In the genomic region with DNA sequence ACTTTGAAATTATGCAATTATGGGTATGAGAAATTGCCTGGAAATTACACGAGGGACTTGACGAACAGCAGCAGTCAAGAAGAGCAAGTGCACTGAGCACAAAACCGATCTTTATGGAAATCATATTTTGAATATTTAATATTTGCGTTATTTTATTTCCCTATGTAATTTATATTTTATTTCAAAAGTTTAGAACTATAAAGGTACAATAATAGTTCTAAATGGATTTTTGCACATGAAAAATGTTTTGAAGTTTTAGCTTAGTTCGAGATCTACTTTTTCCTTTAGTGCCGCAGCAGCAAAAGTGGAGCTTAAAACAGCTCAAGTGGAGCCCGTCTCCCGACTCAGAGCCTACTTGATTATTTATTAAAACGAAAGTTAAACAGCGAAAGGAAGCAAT, we compare ENCODE assay signal across 4 fruit fly cellular contexts.
A peak's percentile ranks its signal among the peaks of the same experiment; 100 is the strongest.
TF ChIP-seq lines count a peak whose summit lies in the region.

No protein-coding gene starts in this region.

- TF ChIP-seq CTCF in whole organism, embryonic (GFP tag; optimal IDR thresholded peaks at IDR 0.05; lab: Kevin White, UChicago) = no peak

TF ChIP-seq in whole organism, embryonic, 481 proteins besides CTCF, POLR2A, EP300 and RAD21:
- TF ChIP-seq Atf-2 (GFP tag; optimal IDR thresholded peaks at IDR 0.05; lab: Kevin White, UChicago) (no peak), nom (GFP tag; optimal IDR thresholded peaks at IDR 0.05; lab: Kevin White, UChicago) (peak; percentile 17), corto (GFP tag; optimal IDR thresholded peaks at IDR 0.05; lab: Kevin White, UChicago) (peak; percentile 1), tap (tag; optimal IDR thresholded peaks at IDR 0.05; lab: Kevin White, UChicago) (no peak)
TF ChIP-seq in whole organism, embryonic: peak in this region for 2.

TF ChIP-seq in whole organism, prepupa, 60 proteins besides CTCF, POLR2A, EP300 and RAD21 (continues in another document):
- TF ChIP-seq CG11294 (GFP tag; IDR thresholded peaks at IDR 0.05; lab: Robert Waterston, UW) = no peak
- peak; percentile 55; the same call in 2 of the 3 replicates for TF ChIP-seq CG6163 (GFP tag; IDR thresholded peaks at IDR 0.05; lab: Robert Waterston, UW)
- TF ChIP-seq CG34406 (GFP tag; optimal IDR thresholded peaks at IDR 0.05; lab: Kevin White, UChicago) = peak; percentile 52
- peak; percentile 49 for TF ChIP-seq svp (GFP tag; lab: Kevin White, UChicago)
- TF ChIP-seq CG6854 (GFP tag; optimal IDR thresholded peaks at IDR 0.05; lab: Kevin White, UChicago) = no peak
- peak; percentile 56 for TF ChIP-seq CG3032 (tag; optimal IDR thresholded peaks at IDR 0.05; lab: Kevin White, UChicago)
- peak; percentile 24 for TF ChIP-seq CG11762 (GFP tag; optimal IDR thresholded peaks at IDR 0.05; lab: Kevin White, UChicago; ENCODE audit: insufficient read depth)
- no peak for TF ChIP-seq net (GFP tag; optimal IDR thresholded peaks at IDR 0.05; lab: Kevin White, UChicago)
- no peak for TF ChIP-seq CG11902 (GFP tag; optimal IDR thresholded peaks at IDR 0.05; lab: Kevin White, UChicago)
- TF ChIP-seq Gug (GFP tag; IDR thresholded peaks at IDR 0.05; lab: Robert Waterston, UW) = no peak
- peak; percentile 46 for TF ChIP-seq Met (GFP tag; optimal IDR thresholded peaks at IDR 0.05; lab: Kevin White, UChicago)
- peak in 1 of 2 experiments; percentile 48 for TF ChIP-seq salr (GFP tag; optimal IDR thresholded peaks at IDR 0.05; lab: Kevin White, UChicago)
- TF ChIP-seq Lpt (GFP tag; optimal IDR thresholded peaks at IDR 0.05; lab: Kevin White, UChicago) = peak; percentile 10
- peak; percentile 45 for TF ChIP-seq OdsH (GFP tag; optimal IDR thresholded peaks at IDR 0.05; lab: Kevin White, UChicago)
- TF ChIP-seq CG8119 (GFP tag; IDR thresholded peaks at IDR 0.05; lab: Robert Waterston, UW) = peak; percentile 66; the same call in 2 of the 3 replicates
- TF ChIP-seq CG10631 (GFP tag; optimal IDR thresholded peaks at IDR 0.05; lab: Kevin White, UChicago) = peak; percentile 52
- TF ChIP-seq Blimp-1 (GFP tag; optimal IDR thresholded peaks at IDR 0.05; lab: Kevin White, UChicago) = peak; percentile 56
- peak; percentile 41 for TF ChIP-seq Sox102F (GFP tag; optimal IDR thresholded peaks at IDR 0.05; lab: Kevin White, UChicago)
- peak; percentile 69 for TF ChIP-seq CG3919 (GFP tag; optimal IDR thresholded peaks at IDR 0.05; lab: Kevin White, UChicago)
- peak; percentile 25 for TF ChIP-seq Hr39 (GFP tag; optimal IDR thresholded peaks at IDR 0.05; lab: Kevin White, UChicago)
- TF ChIP-seq Ets96B (tag; optimal IDR thresholded peaks at IDR 0.05; lab: Kevin White, UChicago) = peak; percentile 57
- peak; percentile 36 for TF ChIP-seq CG9139 (GFP tag; optimal IDR thresholded peaks at IDR 0.05; lab: Kevin White, UChicago)
- peak; percentile 18 for TF ChIP-seq lz (GFP tag; optimal IDR thresholded peaks at IDR 0.05; lab: Kevin White, UChicago)
- no peak for TF ChIP-seq CG4318 (GFP tag; optimal IDR thresholded peaks at IDR 0.05; lab: Kevin White, UChicago)
- peak; percentile 53 for TF ChIP-seq Smox (GFP tag; optimal IDR thresholded peaks at IDR 0.05; lab: Kevin White, UChicago)
- TF ChIP-seq fkh (GFP tag; optimal IDR thresholded peaks at IDR 0.05; lab: Kevin White, UChicago) = no peak
- no peak for TF ChIP-seq CG6276 (GFP tag; optimal IDR thresholded peaks at IDR 0.05; lab: Kevin White, UChicago)

TF ChIP-seq in whole organism, pupa, 21 proteins besides CTCF, POLR2A, EP300 and RAD21:
- TF ChIP-seq CG8159 (tag; optimal IDR thresholded peaks at IDR 0.05; lab: Kevin White, UChicago) = peak; percentile 73
- peak; percentile 51 for TF ChIP-seq CG9948 (tag; optimal IDR thresholded peaks at IDR 0.05; lab: Kevin White, UChicago)
- peak; percentile 21 for TF ChIP-seq Snoo (tag; optimal IDR thresholded peaks at IDR 0.05; lab: Kevin White, UChicago)
- TF ChIP-seq CG34367 (tag; optimal IDR thresholded peaks at IDR 0.05; lab: Kevin White, UChicago) = peak; percentile 32
- peak; percentile 48 for TF ChIP-seq CG8301 (tag; optimal IDR thresholded peaks at IDR 0.05; lab: Kevin White, UChicago)
- TF ChIP-seq CG14655 (GFP tag; optimal IDR thresholded peaks at IDR 0.05; lab: Kevin White, UChicago) = peak; percentile 60
- TF ChIP-seq CG10348 (GFP tag; IDR thresholded peaks at IDR 0.05; lab: Robert Waterston, UW) = no peak
- TF ChIP-seq CG4496 (GFP tag; IDR thresholded peaks at IDR 0.05; lab: Robert Waterston, UW) = no peak
- TF ChIP-seq Pif1A (GFP tag; optimal IDR thresholded peaks at IDR 0.05; lab: Kevin White, UChicago) = peak; percentile 56
- peak; percentile 59 for TF ChIP-seq CG15710 (tag; optimal IDR thresholded peaks at IDR 0.05; lab: Kevin White, UChicago)
- peak; percentile 53 for TF ChIP-seq CG17806 (tag; optimal IDR thresholded peaks at IDR 0.05; lab: Kevin White, UChicago)
- no peak for TF ChIP-seq gl (tag; optimal IDR thresholded peaks at IDR 0.05; lab: Kevin White, UChicago)
- TF ChIP-seq CG32121 (GFP tag; IDR thresholded peaks at IDR 0.05; lab: Robert Waterston, UW) = no peak
- peak; percentile 36 for TF ChIP-seq Pif1B (GFP tag; optimal IDR thresholded peaks at IDR 0.05; lab: Kevin White, UChicago)
- TF ChIP-seq CG13204 (GFP tag; optimal IDR thresholded peaks at IDR 0.05; lab: Kevin White, UChicago) = no peak
TF ChIP-seq in whole organism, pupa: peak in this region for 10.

TF ChIP-seq in whole organism, wandering third instar larva, 38 proteins besides CTCF, POLR2A, EP300 and RAD21:
- TF ChIP-seq ey (GFP tag; optimal IDR thresholded peaks at IDR 0.05; lab: Kevin White, UChicago) (peak; percentile 16), sv (GFP tag; optimal IDR thresholded peaks at IDR 0.05; lab: Kevin White, UChicago) (no peak), fru (GFP tag; optimal IDR thresholded peaks at IDR 0.05; lab: Kevin White, UChicago) (peak; percentile 19), brk (GFP tag; optimal IDR thresholded peaks at IDR 0.05; lab: Kevin White, UChicago) (no peak), woc (GFP tag; optimal IDR thresholded peaks at IDR 0.05; lab: Kevin White, UChicago) (peak; percentile 2), Hnf4 (GFP tag; optimal IDR thresholded peaks at IDR 0.05; lab: Kevin White, UChicago) (peak; percentile 19), sage (GFP tag; optimal IDR thresholded peaks at IDR 0.05; lab: Kevin White, UChicago) (peak; percentile 27), GATAd (GFP tag; optimal IDR thresholded peaks at IDR 0.05; lab: Kevin White, UChicago) (no peak), tai (GFP tag; optimal IDR thresholded peaks at IDR 0.05; lab: Kevin White, UChicago) (no peak), Myc (optimal IDR thresholded peaks at IDR 0.05; lab: Kevin White, UChicago) (no peak), dl (GFP tag; optimal IDR thresholded peaks at IDR 0.05; lab: Kevin White, UChicago; ENCODE audit: insufficient read depth in 1 of 2, partially characterized antibody in 2 of 2) (no peak), Jra (GFP tag; optimal IDR thresholded peaks at IDR 0.05; lab: Kevin White, UChicago) (no peak), dsf (GFP tag; optimal IDR thresholded peaks at IDR 0.05; lab: Kevin White, UChicago; ENCODE audit: borderline replicate concordance) (no peak), Mio (GFP tag; optimal IDR thresholded peaks at IDR 0.05; lab: Kevin White, UChicago) (no peak), HLH106 (tag; optimal IDR thresholded peaks at IDR 0.05; lab: Kevin White, UChicago) (peak; percentile 55), OdsH (GFP tag; optimal IDR thresholded peaks at IDR 0.05; lab: Kevin White, UChicago) (peak; percentile 42), lola (GFP tag; optimal IDR thresholded peaks at IDR 0.05; lab: Kevin White, UChicago) (no peak), foxo (GFP tag; optimal IDR thresholded peaks at IDR 0.05; lab: Kevin White, UChicago) (peak in 1 of 2 experiments; percentile 49), br (GFP tag; optimal IDR thresholded peaks at IDR 0.05; lab: Kevin White, UChicago) (no peak), psq (GFP tag; optimal IDR thresholded peaks at IDR 0.05; lab: Kevin White, UChicago) (no peak), rgr (GFP tag; optimal IDR thresholded peaks at IDR 0.05; lab: Kevin White, UChicago) (peak; percentile 23), CG9705 (GFP tag; optimal IDR thresholded peaks at IDR 0.05; lab: Kevin White, UChicago) (no peak), Sp1 (GFP tag; optimal IDR thresholded peaks at IDR 0.05; lab: Kevin White, UChicago) (peak; percentile 55), h (GFP tag; optimal IDR thresholded peaks at IDR 0.05; lab: Kevin White, UChicago) (peak; percentile 37)
